Fruit fly (Drosophila melanogaster) whole organism, embryonic: ENCODE results near the gene CG14424.

Source experiments
- Asciz ChIP-seq: fragments of 200-800 bp; sonication (Bioruptor generic); optimal IDR thresholded peaks from 2 replicates; lab custom pipeline; 2017; ENCODE audit warnings: missing biosample characterization, mild to moderate bottlenecking, missing genetic modification characterization, missing genetic modification reagents
- Bteb2 ChIP-seq: fragments of 200-800 bp; sonication (Bioruptor generic); optimal IDR thresholded peaks from 2 replicates; lab custom pipeline; 2016; ENCODE audit warnings: missing biosample characterization, missing genetic modification characterization
- CG1233 ChIP-seq: fragments of 200-800 bp; sonication (Bioruptor generic); optimal IDR thresholded peaks from 4 replicates; lab custom pipeline; 2018; ENCODE audit warnings: missing biosample characterization, mild to moderate bottlenecking, missing genetic modification characterization
- CG12391 ChIP-seq: fragments of 200-800 bp; sonication (Bioruptor generic); optimal IDR thresholded peaks from 3 replicates; lab custom pipeline; 2018; ENCODE audit warnings: missing biosample characterization, mild to moderate bottlenecking, missing genetic modification characterization, moderate library complexity
- CG12942 ChIP-seq: fragments of 200-800 bp; sonication (Bioruptor generic); optimal IDR thresholded peaks from 3 replicates; lab custom pipeline; 2016; ENCODE audit warnings: missing biosample characterization, missing genetic modification characterization
- CG14441 ChIP-seq: fragments of 200-800 bp; sonication (Bioruptor generic); IDR thresholded peaks from 2 replicates; pipeline ENCODE4 v1.3.6; 2022; ENCODE audit warnings: missing biosample characterization, missing genetic modification characterization
- CG1529 ChIP-seq: fragments of 200-800 bp; sonication (Bioruptor generic); optimal IDR thresholded peaks from 3 replicates; lab custom pipeline; 2018; ENCODE audit warnings: missing biosample characterization, missing genetic modification characterization
- CG15601 ChIP-seq: fragments of 200-800 bp; sonication (Bioruptor generic); optimal IDR thresholded peaks from 3 replicates; lab custom pipeline; 2019; ENCODE audit warnings: missing biosample characterization, mild to moderate bottlenecking, missing genetic modification characterization, moderate library complexity
- CG16779 ChIP-seq: fragments of 200-800 bp; sonication (Bioruptor generic); IDR thresholded peaks from 2 replicates; pipeline ENCODE4 v1.3.6; 2022; ENCODE audit warnings: missing biosample characterization, missing genetic modification characterization
- CG17568 ChIP-seq: fragments of 200-800 bp; sonication (Bioruptor generic); optimal IDR thresholded peaks from 2 replicates; lab custom pipeline; 2018; ENCODE audit warnings: missing biosample characterization, mild to moderate bottlenecking, missing genetic modification characterization, moderate library complexity
- CG1832 ChIP-seq: fragments of 200-800 bp; sonication (Bioruptor generic); optimal IDR thresholded peaks from 2 replicates; lab custom pipeline; 2017; ENCODE audit warnings: missing biosample characterization, mild to moderate bottlenecking, missing genetic modification characterization, inconsistent platforms
- CG2116 ChIP-seq: fragments of 200-800 bp; sonication (Bioruptor generic); optimal IDR thresholded peaks from 3 replicates; lab custom pipeline; 2018; ENCODE audit warnings: missing biosample characterization, mild to moderate bottlenecking, missing genetic modification characterization
- CG4730 ChIP-seq: fragments of 200-800 bp; sonication (Bioruptor generic); IDR thresholded peaks from 2 replicates; pipeline ENCODE4 v1.3.6; 2022; ENCODE audit warnings: missing biosample characterization, missing genetic modification characterization
- CG5953 ChIP-seq: fragments of 200-800 bp; sonication (Bioruptor generic); IDR thresholded peaks from 2 replicates; pipeline ENCODE4 v1.3.6; 2022; ENCODE audit warnings: missing biosample characterization, missing genetic modification characterization
- CG6254 ChIP-seq: fragments of 200-800 bp; sonication (Bioruptor generic); optimal IDR thresholded peaks from 3 replicates; lab custom pipeline; 2017; ENCODE audit warnings: mild to moderate bottlenecking, missing biosample characterization, missing genetic modification reagents, missing genetic modification characterization
- CG6683 ChIP-seq: fragments of 200-800 bp; sonication (Bioruptor generic); optimal IDR thresholded peaks from 2 replicates; lab custom pipeline; 2017; ENCODE audit warnings: missing biosample characterization, mild to moderate bottlenecking, missing genetic modification characterization, missing genetic modification reagents
- CG6813 ChIP-seq: fragments of 200-800 bp; sonication (Bioruptor generic); optimal IDR thresholded peaks from 2 replicates; lab custom pipeline; 2017; ENCODE audit warnings: missing biosample characterization, missing genetic modification characterization, mild to moderate bottlenecking, moderate library complexity, missing genetic modification reagents
- CG8765 ChIP-seq: fragments of 200-800 bp; sonication (Bioruptor generic); IDR thresholded peaks from 2 replicates; pipeline ENCODE4 v1.3.6; 2022; ENCODE audit warnings: missing biosample characterization, missing genetic modification characterization
- CrebB ChIP-seq: fragments of 200-800 bp; sonication (Bioruptor generic); optimal IDR thresholded peaks from 3 replicates; lab custom pipeline; 2018; ENCODE audit warnings: missing biosample characterization, mild to moderate bottlenecking, missing genetic modification characterization
- D ChIP-seq, 2 experiments: fragments of 200-800 bp in 1 of 2; fragments of >200 bp in 1 of 2; sonication (Bioruptor generic) in 1 of 2; optimal IDR thresholded peaks; 2 replicates in 1 of 2; 3 replicates in 1 of 2; lab custom pipeline; 2017; ENCODE audit warnings: mild to moderate bottlenecking in 1 of 2, missing biosample characterization in 1 of 2, missing genetic modification characterization in 1 of 2, missing genetic modification reagents in 1 of 2
- Dbx ChIP-seq: fragments of 200-800 bp; sonication (Bioruptor generic); IDR thresholded peaks from 3 replicates; pipeline ENCODE4 v1.3.6; 2022; ENCODE audit warnings: missing biosample characterization, missing genetic modification characterization
- Fer2 ChIP-seq: fragments of 200-800 bp; sonication (Bioruptor generic); optimal IDR thresholded peaks from 2 replicates; lab custom pipeline; 2018; ENCODE audit warnings: missing biosample characterization, mild to moderate bottlenecking, missing genetic modification characterization, moderate library complexity
- Hsf ChIP-seq: fragments of 200-800 bp; sonication (Bioruptor generic); optimal IDR thresholded peaks from 3 replicates; lab custom pipeline; 2016; ENCODE audit warnings: missing biosample characterization, missing genetic modification characterization
- MESR4 ChIP-seq: fragments of 200-800 bp; sonication (Bioruptor generic); optimal IDR thresholded peaks from 2 replicates; lab custom pipeline; 2018; ENCODE audit warnings: missing biosample characterization, mild to moderate bottlenecking, missing genetic modification characterization, moderate library complexity
- NC2β ChIP-seq: fragments of 200-800 bp; sonication (Bioruptor generic); optimal IDR thresholded peaks from 2 replicates; lab custom pipeline; 2016; ENCODE audit warnings: missing biosample characterization, missing genetic modification characterization
- NK7.1 ChIP-seq: fragments of 200-800 bp; sonication (Bioruptor generic); optimal IDR thresholded peaks from 3 replicates; lab custom pipeline; 2016; ENCODE audit warnings: missing biosample characterization, missing genetic modification characterization
- Rx ChIP-seq: fragments of 200-800 bp; sonication (Bioruptor generic); IDR thresholded peaks from 2 replicates; pipeline ENCODE4 v1.3.6; 2022; ENCODE audit warnings: missing biosample characterization, missing genetic modification characterization
- Scr ChIP-seq: fragments of 200-800 bp; sonication (Bioruptor generic); IDR thresholded peaks from 2 replicates; pipeline ENCODE4 v1.3.6; 2022; ENCODE audit warnings: missing biosample characterization, missing genetic modification characterization; ENCODE audit not compliant: partially characterized antibody
- Stat92E ChIP-seq, 3 experiments: fragments of >200 bp in 2 of 3; fragments of 200-800 bp in 1 of 3; sonication (Bioruptor generic) in 1 of 3; optimal IDR thresholded peaks; 2 replicates each; lab custom pipeline; 2017 to 2019; ENCODE audit warnings: missing biosample characterization in 3 of 3, missing genetic modification characterization in 3 of 3, mild to moderate bottlenecking in 1 of 3, moderate library complexity in 1 of 3
- Xbp1 ChIP-seq: fragments of 200-800 bp; sonication (Bioruptor generic); optimal IDR thresholded peaks from 3 replicates; lab custom pipeline; 2016; ENCODE audit warnings: missing biosample characterization, mild to moderate bottlenecking, missing genetic modification characterization
- Xrp1 ChIP-seq: fragments of 200-800 bp; sonication (Bioruptor generic); IDR thresholded peaks from 2 replicates; pipeline ENCODE4 v1.3.6; 2022; ENCODE audit warnings: missing biosample characterization, missing genetic modification characterization
- ab ChIP-seq: fragments of 200-800 bp; sonication (Bioruptor generic); optimal IDR thresholded peaks from 2 replicates; lab custom pipeline; 2016; ENCODE audit warnings: missing biosample characterization, missing genetic modification characterization
- al ChIP-seq: fragments of 200-800 bp; sonication (Bioruptor generic); IDR thresholded peaks from 2 replicates; pipeline ENCODE4 v1.3.6; 2022; ENCODE audit warnings: missing biosample characterization, missing genetic modification characterization
- bbx ChIP-seq: fragments of 200-800 bp; sonication (Bioruptor generic); IDR thresholded peaks from 2 replicates; pipeline ENCODE4 v1.3.6; 2022; ENCODE audit warnings: missing biosample characterization, missing genetic modification characterization; ENCODE audit not compliant: partially characterized antibody
- chn ChIP-seq: fragments of 200-800 bp; sonication (Bioruptor generic); optimal IDR thresholded peaks from 2 replicates; lab custom pipeline; 2016; ENCODE audit warnings: missing biosample characterization, missing genetic modification characterization
- crp ChIP-seq, 2 experiments: fragments of 200-800 bp; sonication (Bioruptor generic); optimal IDR thresholded peaks; 2 replicates in 1 of 2; 3 replicates in 1 of 2; lab custom pipeline; 2017; ENCODE audit warnings: missing biosample characterization in 2 of 2, missing genetic modification characterization in 2 of 2, mild to moderate bottlenecking in 1 of 2, moderate library complexity in 1 of 2
- dati ChIP-seq: fragments of 200-800 bp; sonication (Bioruptor generic); IDR thresholded peaks from 2 replicates; pipeline ENCODE4 v1.3.6; 2022; ENCODE audit warnings: missing biosample characterization, missing genetic modification characterization
- ems ChIP-seq: fragments of 200-800 bp; sonication (Bioruptor generic); optimal IDR thresholded peaks from 3 replicates; lab custom pipeline; 2016; ENCODE audit warnings: missing biosample characterization, missing genetic modification characterization
- fd3F ChIP-seq: fragments of 200-800 bp; sonication (Bioruptor generic); optimal IDR thresholded peaks from 2 replicates; lab custom pipeline; 2018; ENCODE audit warnings: missing biosample characterization, mild to moderate bottlenecking, missing genetic modification characterization, moderate library complexity
- ham ChIP-seq: fragments of 200-800 bp; sonication (Bioruptor generic); IDR thresholded peaks from 2 replicates; pipeline ENCODE4 v1.3.6; 2022; ENCODE audit warnings: missing biosample characterization, missing genetic modification characterization
- knrl ChIP-seq: fragments of 200-800 bp; sonication (Bioruptor generic); IDR thresholded peaks from 3 replicates; pipeline ENCODE4 v1.3.6; 2022; ENCODE audit warnings: missing biosample characterization, missing genetic modification characterization; ENCODE audit not compliant: partially characterized antibody
- onecut ChIP-seq: fragments of 200-800 bp; sonication (Bioruptor generic); IDR thresholded peaks from 2 replicates; pipeline ENCODE4 v1.3.6; 2022; ENCODE audit warnings: missing biosample characterization, missing genetic modification characterization
- otp ChIP-seq: fragments of 200-800 bp; sonication (Bioruptor generic); IDR thresholded peaks from 3 replicates; pipeline ENCODE4, ENCODE4 v1.3.6; 2022; ENCODE audit warnings: missing biosample characterization, missing genetic modification characterization
- pan ChIP-seq, 4 experiments: fragments of >200 bp in 3 of 4; fragments of 200-800 bp in 1 of 4; sonication (Bioruptor generic) in 1 of 4; optimal IDR thresholded peaks in 3 of 4; IDR thresholded peaks in 1 of 4; 2 replicates each; pipeline versions ENCODE4 v1.3.6 to Lab custom; 2017 to 2022; ENCODE audit warnings: missing biosample characterization in 2 of 4, missing genetic modification characterization in 2 of 4, mixed read lengths in 1 of 4
- pita ChIP-seq: fragments of 200-800 bp; sonication (Bioruptor generic); optimal IDR thresholded peaks from 2 replicates; lab custom pipeline; 2017; ENCODE audit warnings: missing biosample characterization, mild to moderate bottlenecking, missing genetic modification characterization
- sima ChIP-seq: fragments of 200-800 bp; sonication (Bioruptor generic); optimal IDR thresholded peaks from 2 replicates; lab custom pipeline; 2016; ENCODE audit warnings: missing biosample characterization, missing genetic modification characterization
- tgo ChIP-seq: fragments of 200-800 bp; sonication (Bioruptor generic); IDR thresholded peaks from 3 replicates; pipeline ENCODE4 v1.3.6; 2022; ENCODE audit warnings: missing biosample characterization, missing genetic modification characterization
- unc-4 ChIP-seq: fragments of 200-800 bp; sonication (Bioruptor generic); IDR thresholded peaks from 2 replicates; pipeline ENCODE4 v1.3.6; 2022; ENCODE audit warnings: missing biosample characterization, missing genetic modification characterization; ENCODE audit not compliant: partially characterized antibody
- wor ChIP-seq: fragments of 200-800 bp; sonication (Bioruptor generic); IDR thresholded peaks from 2 replicates; pipeline ENCODE4 v1.3.6; 2022; ENCODE audit warnings: missing biosample characterization, missing genetic modification characterization

The CG14424 gene

dm6 chrX:2919742-2920141 lies 7.3 kb downstream of the CG14424 start, which contains the start of gene CG3588 (continued):
- TF ChIP-seq MESR4 (GFP tag; lab: Kevin White, UChicago), result no peak
- TF ChIP-seq CG12942 (GFP tag; lab: Kevin White, UChicago), result peak; percentile 16
- 0 out of 2 replicates have a peak, but pooled peaks have one; percentile 31 for TF ChIP-seq CG5953 (GFP tag; lab: Robert Waterston, UW)
- TF ChIP-seq CG6254 (GFP tag; lab: Kevin White, UChicago), result no peak
- TF ChIP-seq Hsf (GFP tag; lab: Kevin White, UChicago), result peak; percentile 77
- TF ChIP-seq Scr (GFP tag; lab: Robert Waterston, UW), result no peak
- no peak for TF ChIP-seq sima
- TF ChIP-seq Xbp1 (GFP tag; lab: Kevin White, UChicago), result peak; percentile 75
- TF ChIP-seq CG2116 (GFP tag; lab: Kevin White, UChicago), result peak; percentile 20
- TF ChIP-seq bbx (GFP tag; lab: Robert Waterston, UW), result no peak
- peak; percentile 37 for TF ChIP-seq Asciz (GFP tag; lab: Kevin White, UChicago)
- peak; percentile 33 for TF ChIP-seq CG6683 (GFP tag; lab: Kevin White, UChicago)
- TF ChIP-seq pita (GFP tag; lab: Kevin White, UChicago), result no peak
- TF ChIP-seq chn (GFP tag; lab: Kevin White, UChicago), result peak; percentile 36
- TF ChIP-seq CG16779 (GFP tag; lab: Robert Waterston, UW), result peak; percentile 78
- no peak for TF ChIP-seq knrl (GFP tag; lab: Robert Waterston, UW)
- peak; percentile 67 for TF ChIP-seq ems (GFP tag; lab: Kevin White, UChicago)
- TF ChIP-seq CG12391 (tag; lab: Kevin White, UChicago), result peak; percentile 58
- no peak for TF ChIP-seq pan (optimal IDR thresholded peaks at IDR 0.05; lab: Kevin White, UChicago)
- peak in 1 of 2 experiments; percentile 80 for TF ChIP-seq pan (GFP tag; optimal IDR thresholded peaks at IDR 0.05 in 1 of 2, IDR thresholded peaks at IDR 0.05 in 1 of 2)
- TF ChIP-seq CG15601 (tag; lab: Kevin White, UChicago), result peak; percentile 7
- peak; percentile 87 for TF ChIP-seq Dbx
- TF ChIP-seq unc-4, result no peak
- TF ChIP-seq onecut (GFP tag; lab: Robert Waterston, UW), result peak; percentile 56; the same call in 1 of the 2 replicates
- no peak for TF ChIP-seq crp (GFP tag; optimal IDR thresholded peaks at IDR 0.05; lab: Kevin White, UChicago)
- peak; percentile 45; the same call in 1 of the 2 replicates for TF ChIP-seq CG8765 (GFP tag; lab: Robert Waterston, UW)
- no peak for TF ChIP-seq wor (GFP tag; lab: Robert Waterston, UW)
- TF ChIP-seq CG14441 (GFP tag; lab: Robert Waterston, UW), result peak; percentile 84
- no peak for TF ChIP-seq ab (GFP tag; lab: Kevin White, UChicago)
- TF ChIP-seq CrebB, result peak; percentile 35
- no peak for TF ChIP-seq CG6813 (GFP tag; lab: Kevin White, UChicago)
- no peak for TF ChIP-seq Stat92E (GFP tag; optimal IDR thresholded peaks at IDR 0.05; lab: Kevin White, UChicago)
- TF ChIP-seq Rx (GFP tag; lab: Robert Waterston, UW), result peak; percentile 63; the same call in 1 of the 2 replicates
- peak; percentile 59 for TF ChIP-seq CG1233 (GFP tag; lab: Kevin White, UChicago)
- no peak for TF ChIP-seq ham
- 0 out of 2 replicates have a peak, but pooled peaks have one; percentile 37 for TF ChIP-seq dati (GFP tag; lab: Robert Waterston, UW)
- TF ChIP-seq CG1529 (GFP tag; lab: Kevin White, UChicago), result peak; percentile 21
- TF ChIP-seq CG1832 (GFP tag; lab: Kevin White, UChicago), result no peak
- TF ChIP-seq CG4730, result peak; percentile 69
- peak; percentile 42 for TF ChIP-seq NK7.1
- TF ChIP-seq CG17568 (GFP tag; lab: Kevin White, UChicago), result peak; percentile 54
- peak; percentile 51; the same call in 1 of the 3 replicates for TF ChIP-seq otp (GFP tag; lab: Robert Waterston, UW)
- peak; percentile 80 for TF ChIP-seq Bteb2 (GFP tag; lab: Kevin White, UChicago)
- peak; percentile 89 for TF ChIP-seq al (GFP tag; lab: Robert Waterston, UW)
- TF ChIP-seq D (optimal IDR thresholded peaks at IDR 0.05; lab: Kevin White, UChicago), result no peak
- TF ChIP-seq D (GFP tag; optimal IDR thresholded peaks at IDR 0.05; lab: Kevin White, UChicago), result no peak
- TF ChIP-seq fd3F, result peak; percentile 66
- TF ChIP-seq Fer2 (tag; lab: Kevin White, UChicago), result peak; percentile 41
- peak; percentile 34 for TF ChIP-seq NC2β (GFP tag; lab: Kevin White, UChicago)
- TF ChIP-seq Xrp1 (GFP tag; lab: Robert Waterston, UW), result peak; percentile 76
- TF ChIP-seq tgo, result peak; percentile 80
